Fruit fly (Drosophila melanogaster) whole organism, embryonic: ENCODE results near the gene CG6015.

Experiments used
- Ada2b ChIP-seq: fragments of 200-800 bp; sonication (Bioruptor generic); IDR thresholded peaks from 2 replicates; pipeline ENCODE4 v1.3.6; 2022; ENCODE audit warnings: missing biosample characterization, missing genetic modification characterization
- Bdp1 ChIP-seq: fragments of 200-800 bp; sonication (Bioruptor generic); optimal IDR thresholded peaks from 3 replicates; lab custom pipeline; 2016; ENCODE audit warnings: missing biosample characterization, missing genetic modification characterization
- CG10431 ChIP-seq: fragments of 200-800 bp; sonication (Bioruptor generic); optimal IDR thresholded peaks from 3 replicates; lab custom pipeline; 2018; ENCODE audit warnings: missing biosample characterization, mild to moderate bottlenecking, missing genetic modification characterization
- CG11456 ChIP-seq: fragments of 200-800 bp; sonication (Bioruptor generic); IDR thresholded peaks from 3 replicates; pipeline ENCODE4 v1.3.6; 2022; ENCODE audit warnings: missing biosample characterization, missing genetic modification characterization
- CG12769 ChIP-seq: fragments of 200-800 bp; sonication (Bioruptor generic); optimal IDR thresholded peaks from 2 replicates; lab custom pipeline; 2019; ENCODE audit warnings: missing biosample characterization, mild to moderate bottlenecking, missing genetic modification characterization, moderate library complexity
- CG14441 ChIP-seq: fragments of 200-800 bp; sonication (Bioruptor generic); IDR thresholded peaks from 2 replicates; pipeline ENCODE4 v1.3.6; 2022; ENCODE audit warnings: missing biosample characterization, missing genetic modification characterization
- CG15479 ChIP-seq: fragments of 200-800 bp; sonication (Bioruptor generic); optimal IDR thresholded peaks from 3 replicates; lab custom pipeline; 2019; ENCODE audit warnings: missing biosample characterization, mild to moderate bottlenecking, missing genetic modification characterization, moderate library complexity
- CG17359 ChIP-seq: fragments of 200-800 bp; sonication (Bioruptor generic); optimal IDR thresholded peaks from 3 replicates; lab custom pipeline; 2018; ENCODE audit warnings: missing biosample characterization, mild to moderate bottlenecking, missing genetic modification characterization, moderate library complexity
- CG7987 ChIP-seq: fragments of 200-800 bp; sonication (Bioruptor generic); optimal IDR thresholded peaks from 2 replicates; lab custom pipeline; 2018; ENCODE audit warnings: missing biosample characterization, mild to moderate bottlenecking, missing genetic modification characterization, moderate library complexity
- CG8290 ChIP-seq, 3 experiments: fragments of 200-800 bp; sonication (Bioruptor generic); optimal IDR thresholded peaks; 2 replicates each; lab custom pipeline; 2016 to 2019; ENCODE audit warnings: missing biosample characterization in 3 of 3, missing genetic modification characterization in 3 of 3, mild to moderate bottlenecking in 2 of 3, moderate library complexity in 1 of 3
- CG8924 ChIP-seq: fragments of 200-800 bp; optimal IDR thresholded peaks from 3 replicates; lab custom pipeline; 2019; ENCODE audit warnings: missing biosample characterization, mild to moderate bottlenecking, missing genetic modification characterization, moderate library complexity
- CrebB ChIP-seq: fragments of 200-800 bp; sonication (Bioruptor generic); optimal IDR thresholded peaks from 3 replicates; lab custom pipeline; 2018; ENCODE audit warnings: missing biosample characterization, mild to moderate bottlenecking, missing genetic modification characterization
- D ChIP-seq, 2 experiments: fragments of 200-800 bp in 1 of 2; fragments of >200 bp in 1 of 2; sonication (Bioruptor generic) in 1 of 2; optimal IDR thresholded peaks; 2 replicates in 1 of 2; 3 replicates in 1 of 2; lab custom pipeline; 2017; ENCODE audit warnings: mild to moderate bottlenecking in 1 of 2, missing biosample characterization in 1 of 2, missing genetic modification characterization in 1 of 2, missing genetic modification reagents in 1 of 2
- Dll ChIP-seq: fragments of 200-800 bp; sonication (Bioruptor generic); IDR thresholded peaks from 4 replicates; pipeline ENCODE4 v1.3.6; 2022; ENCODE audit warnings: missing biosample characterization, missing genetic modification characterization; ENCODE audit not compliant: partially characterized antibody
- E2f1 ChIP-seq: fragments of 200-800 bp; sonication (Bioruptor generic); IDR thresholded peaks from 2 replicates; pipeline ENCODE4 v1.3.6; 2022; ENCODE audit warnings: missing biosample characterization, missing genetic modification characterization
- E2f2 ChIP-seq: fragments of 200-800 bp; sonication (Bioruptor generic); IDR thresholded peaks from 2 replicates; pipeline ENCODE4 v1.3.6; 2022; ENCODE audit warnings: missing biosample characterization, missing genetic modification characterization
- Eip74EF ChIP-seq, 2 experiments: fragments of 200-800 bp in 1 of 2; fragments of >200 bp in 1 of 2; sonication (Bioruptor generic) in 1 of 2; optimal IDR thresholded peaks; 2 replicates each; lab custom pipeline; 2017 to 2019; ENCODE audit warnings: missing biosample characterization in 2 of 2, missing genetic modification characterization in 2 of 2, mild to moderate bottlenecking in 1 of 2, moderate library complexity in 1 of 2
- HLH3B ChIP-seq: fragments of 200-800 bp; sonication (Bioruptor generic); IDR thresholded peaks from 2 replicates; pipeline ENCODE4 v1.3.6; 2022; ENCODE audit warnings: missing biosample characterization, missing genetic modification characterization
- Kr ChIP-seq: fragments of 200-800 bp; sonication (Bioruptor generic); optimal IDR thresholded peaks from 2 replicates; lab custom pipeline; 2017; ENCODE audit warnings: missing biosample characterization, mild to moderate bottlenecking, missing genetic modification characterization
- Ptx1 ChIP-seq: fragments of 200-800 bp; sonication (Bioruptor generic); IDR thresholded peaks from 2 replicates; pipeline ENCODE4 v1.3.6; 2022; ENCODE audit warnings: missing biosample characterization, missing genetic modification characterization
- Sin3A ChIP-seq: fragments of >200 bp; optimal IDR thresholded peaks from 2 replicates; lab custom pipeline; 2018
- Sry-β ChIP-seq: fragments of 200-800 bp; sonication (Bioruptor generic); optimal IDR thresholded peaks from 2 replicates; lab custom pipeline; 2018; ENCODE audit warnings: missing biosample characterization, mild to moderate bottlenecking, missing genetic modification characterization, moderate library complexity
- Vsx1 ChIP-seq: fragments of 200-800 bp; sonication (Bioruptor generic); optimal IDR thresholded peaks from 2 replicates; lab custom pipeline; 2017; ENCODE audit warnings: missing biosample characterization, mild to moderate bottlenecking, missing genetic modification characterization, missing genetic modification reagents
- Xrp1 ChIP-seq: fragments of 200-800 bp; sonication (Bioruptor generic); IDR thresholded peaks from 2 replicates; pipeline ENCODE4 v1.3.6; 2022; ENCODE audit warnings: missing biosample characterization, missing genetic modification characterization
- ash1 ChIP-seq: fragments of 200-800 bp; sonication (Bioruptor generic); optimal IDR thresholded peaks from 2 replicates; lab custom pipeline; 2018; ENCODE audit warnings: missing biosample characterization, mild to moderate bottlenecking, missing genetic modification characterization
- bab2 ChIP-seq: fragments of 200-800 bp; sonication (Bioruptor generic); optimal IDR thresholded peaks from 2 replicates; lab custom pipeline; 2016; ENCODE audit warnings: missing biosample characterization, missing genetic modification characterization
- bcd ChIP-seq: fragments of 200-800 bp; sonication (Bioruptor generic); optimal IDR thresholded peaks from 2 replicates; lab custom pipeline; 2017; ENCODE audit warnings: missing biosample characterization, mild to moderate bottlenecking, missing genetic modification characterization
- bsh ChIP-seq, 2 experiments: fragments of 200-800 bp; sonication (Bioruptor generic); optimal IDR thresholded peaks; 2 replicates each; lab custom pipeline; 2017 to 2018; ENCODE audit warnings: mild to moderate bottlenecking in 2 of 2, missing biosample characterization in 2 of 2, missing genetic modification characterization in 2 of 2, moderate library complexity in 1 of 2
- chm ChIP-seq: fragments of 200-800 bp; sonication (Bioruptor generic); IDR thresholded peaks from 2 replicates; pipeline ENCODE4 v1.3.6; 2022; ENCODE audit warnings: missing biosample characterization, missing genetic modification characterization
- crc ChIP-seq: fragments of 200-800 bp; sonication (Bioruptor generic); optimal IDR thresholded peaks from 2 replicates; lab custom pipeline; 2016; ENCODE audit warnings: missing biosample characterization, missing genetic modification characterization
- exex ChIP-seq: fragments of 200-800 bp; sonication (Bioruptor generic); optimal IDR thresholded peaks from 4 replicates; lab custom pipeline; 2018; ENCODE audit warnings: missing biosample characterization, mild to moderate bottlenecking, missing genetic modification characterization, moderate library complexity
- eyg ChIP-seq: fragments of 200-800 bp; sonication (Bioruptor generic); optimal IDR thresholded peaks from 3 replicates; lab custom pipeline; 2016; ENCODE audit warnings: missing biosample characterization, missing genetic modification characterization
- gem ChIP-seq: fragments of 200-800 bp; sonication (Bioruptor generic); optimal IDR thresholded peaks from 2 replicates; lab custom pipeline; 2019; ENCODE audit warnings: missing biosample characterization, mild to moderate bottlenecking, missing genetic modification characterization, moderate library complexity
- grn ChIP-seq: fragments of 200-800 bp; sonication (Bioruptor generic); optimal IDR thresholded peaks from 3 replicates; lab custom pipeline; 2017; ENCODE audit warnings: missing biosample characterization, missing genetic modification characterization
- hb ChIP-seq: fragments of 200-800 bp; sonication (Bioruptor generic); IDR thresholded peaks from 3 replicates; pipeline ENCODE4 v1.3.6; 2022; ENCODE audit warnings: missing biosample characterization, missing genetic modification characterization; ENCODE audit not compliant: partially characterized antibody
- jigr1 ChIP-seq: fragments of 200-800 bp; sonication (Bioruptor generic); IDR thresholded peaks from 3 replicates; pipeline ENCODE4 v1.3.6; 2022; ENCODE audit warnings: missing biosample characterization, missing genetic modification characterization
- lilli ChIP-seq: fragments of 200-800 bp; sonication (Bioruptor generic); optimal IDR thresholded peaks from 3 replicates; lab custom pipeline; 2016; ENCODE audit warnings: missing biosample characterization, missing genetic modification characterization
- nmo ChIP-seq: fragments of 200-800 bp; sonication (Bioruptor generic); optimal IDR thresholded peaks from 2 replicates; lab custom pipeline; 2018; ENCODE audit warnings: missing biosample characterization, mild to moderate bottlenecking, missing genetic modification characterization, moderate library complexity
- oc ChIP-seq: fragments of 200-800 bp; sonication (Bioruptor generic); optimal IDR thresholded peaks from 2 replicates; lab custom pipeline; 2018; ENCODE audit warnings: missing biosample characterization, mild to moderate bottlenecking, missing genetic modification characterization, moderate library complexity
- odd ChIP-seq: fragments of 200-800 bp; sonication (Bioruptor generic); optimal IDR thresholded peaks from 2 replicates; lab custom pipeline; 2017; ENCODE audit warnings: missing biosample characterization, mild to moderate bottlenecking, missing genetic modification characterization
- ranshi ChIP-seq: fragments of 200-800 bp; sonication (Bioruptor generic); IDR thresholded peaks from 2 replicates; pipeline ENCODE4 v1.3.6; 2022; ENCODE audit warnings: missing biosample characterization, missing genetic modification characterization
- slbo ChIP-seq: fragments of 200-800 bp; sonication (Bioruptor generic); IDR thresholded peaks from 2 replicates; pipeline ENCODE4 v1.3.6; 2022; ENCODE audit warnings: missing biosample characterization, missing genetic modification characterization
- sqz ChIP-seq: fragments of 200-800 bp; sonication (Bioruptor generic); optimal IDR thresholded peaks from 3 replicates; lab custom pipeline; 2018; ENCODE audit warnings: missing biosample characterization, mild to moderate bottlenecking, missing genetic modification characterization
- tll ChIP-seq, 2 experiments: fragments of 200-800 bp in 1 of 2; fragments of >200 bp in 1 of 2; sonication (Bioruptor generic) in 1 of 2; optimal IDR thresholded peaks; 2 replicates each; lab custom pipeline; 2017 to 2019; ENCODE audit warnings: missing biosample characterization in 2 of 2, missing genetic modification characterization in 2 of 2, mild to moderate bottlenecking in 1 of 2, moderate library complexity in 1 of 2
- tna ChIP-seq: fragments of 200-800 bp; sonication (Bioruptor generic); IDR thresholded peaks from 2 replicates; pipeline ENCODE4 v1.3.6; 2022; ENCODE audit warnings: missing biosample characterization, missing genetic modification characterization; ENCODE audit not compliant: partially characterized antibody
- trh ChIP-seq: fragments of 200-800 bp; sonication (Bioruptor generic); optimal IDR thresholded peaks from 2 replicates; lab custom pipeline; 2016; ENCODE audit warnings: missing biosample characterization, missing genetic modification characterization
- ttk ChIP-seq: fragments of 200-800 bp; sonication (Bioruptor generic); IDR thresholded peaks from 2 replicates; pipeline ENCODE4 v2.1.2; 2022; ENCODE audit warnings: missing biosample characterization, missing genetic modification characterization
- twi ChIP-seq: fragments of 200-800 bp; optimal IDR thresholded peaks from 2 replicates; lab custom pipeline; 2019; ENCODE audit warnings: missing biosample characterization, mild to moderate bottlenecking, missing genetic modification characterization, moderate library complexity
- zfh2 ChIP-seq: fragments of 200-800 bp; sonication (Bioruptor generic); optimal IDR thresholded peaks from 2 replicates; lab custom pipeline; 2016; ENCODE audit warnings: missing biosample characterization, missing genetic modification characterization

Gene CG6015

dm6 chr3R:22018777-22019420 is 15.2 kb downstream of the CG6015 start, which contains the start of gene Idh3b (continued):
- TF ChIP-seq HLH3B (no peak; the same call in 1 of the 2 replicates), crc (GFP tag; lab: Kevin White, UChicago) (peak; percentile 15), E2f2 (GFP tag; lab: Robert Waterston, UW) (peak; percentile 93), tna (GFP tag; lab: Robert Waterston, UW) (peak; percentile 87), eyg (GFP tag; lab: Kevin White, UChicago) (peak; percentile 37), CG10431 (no peak), CG14441 (GFP tag; lab: Robert Waterston, UW) (no peak), grn (GFP tag; lab: Kevin White, UChicago) (no peak), bsh (GFP tag; optimal IDR thresholded peaks at IDR 0.05; lab: Kevin White, UChicago) (no peak), hb (GFP tag; lab: Robert Waterston, UW) (peak; percentile 80), CG12769 (tag; lab: Kevin White, UChicago) (no peak), CG7987 (GFP tag; lab: Kevin White, UChicago) (no peak), odd (GFP tag; lab: Kevin White, UChicago) (no peak), zfh2 (peak; percentile 81), ash1 (GFP tag; lab: Kevin White, UChicago) (no peak), tll (GFP tag; optimal IDR thresholded peaks at IDR 0.05; lab: Kevin White, UChicago) (no peak), twi (no peak), trh (GFP tag; lab: Kevin White, UChicago) (peak; percentile 32), E2f1 (GFP tag; lab: Robert Waterston, UW) (no peak; the same call in 1 of the 2 replicates), Vsx1 (no peak), jigr1 (GFP tag; lab: Robert Waterston, UW) (no peak; the same call in 2 of the 3 replicates), CG17359 (tag; lab: Kevin White, UChicago) (no peak), CG8924 (tag; lab: Kevin White, UChicago) (no peak), Ptx1 (no peak), exex (tag; lab: Kevin White, UChicago) (peak; percentile 25), Sry-β (no peak), Xrp1 (peak; percentile 74), D (optimal IDR thresholded peaks at IDR 0.05; lab: Kevin White, UChicago) (no peak), D (GFP tag; optimal IDR thresholded peaks at IDR 0.05; lab: Kevin White, UChicago) (no peak), ttk (no peak), CG8290 (GFP tag; optimal IDR thresholded peaks at IDR 0.05; lab: Kevin White, UChicago) (peak; percentile 63), CG8290 (tag; optimal IDR thresholded peaks at IDR 0.05; lab: Kevin White, UChicago) (no peak), gem (tag; lab: Kevin White, UChicago) (no peak), bcd (GFP tag; lab: Kevin White, UChicago) (no peak), lilli (GFP tag; lab: Kevin White, UChicago) (peak; percentile 76), oc (tag; lab: Kevin White, UChicago) (no peak), Kr (GFP tag; lab: Kevin White, UChicago) (no peak), nmo (GFP tag; lab: Kevin White, UChicago) (no peak), ranshi (GFP tag; lab: Robert Waterston, UW) (no peak), Bdp1 (GFP tag; lab: Kevin White, UChicago) (peak; percentile 54), Eip74EF (GFP tag; optimal IDR thresholded peaks at IDR 0.05; lab: Kevin White, UChicago) (no peak), Ada2b (GFP tag; lab: Robert Waterston, UW) (no peak), sqz (no peak), chm (no peak), Sin3A (lab: Kevin White, UChicago) (peak; percentile 45), Dll (GFP tag; lab: Robert Waterston, UW) (peak; percentile 97), bab2 (GFP tag; lab: Kevin White, UChicago) (peak; percentile 35), slbo (GFP tag; lab: Robert Waterston, UW) (no peak; the same call in 1 of the 2 replicates), CG11456 (no peak), CG15479 (GFP tag; lab: Kevin White, UChicago) (no peak), CrebB (tag; lab: Kevin White, UChicago) (no peak)
